ENCODE assay signal across 2 fruit fly cellular contexts in the genomic region with DNA sequence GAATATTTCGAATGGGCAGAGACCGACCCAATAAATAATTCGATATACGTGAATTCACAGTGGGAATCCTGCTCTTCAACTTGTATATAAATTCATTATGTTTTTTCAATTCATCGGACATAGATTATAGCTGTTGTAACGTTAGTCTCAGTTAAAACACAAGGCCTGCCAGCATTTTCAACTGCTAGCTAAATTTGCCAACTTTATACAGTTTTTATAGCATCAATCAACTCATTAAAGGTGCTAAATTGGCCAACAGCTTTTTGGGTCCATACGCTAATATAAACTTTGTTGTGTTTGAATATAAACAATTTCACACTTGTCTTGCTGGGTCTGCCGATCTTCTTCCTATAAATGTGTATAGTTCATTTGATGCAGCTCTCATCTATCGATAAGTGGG.
TF ChIP-seq lines count a peak whose summit lies in the region.

No protein-coding gene starts in this region.

- TF ChIP-seq CTCF in whole organism, embryonic (GFP tag; optimal IDR thresholded peaks at IDR 0.05; lab: Kevin White, UChicago), result no peak

TF ChIP-seq in whole organism, embryonic, 481 proteins besides CTCF, POLR2A, EP300 and RAD21:
- TF ChIP-seq Atf6 (GFP tag; IDR thresholded peaks at IDR 0.05; lab: Robert Waterston, UW) (peak; percentile 18; the same call in 1 of the 2 replicates), Eip74EF (GFP tag; optimal IDR thresholded peaks at IDR 0.05; lab: Kevin White, UChicago) (peak in 1 of 2 experiments; percentile 13), sd (tag; optimal IDR thresholded peaks at IDR 0.05; lab: Kevin White, UChicago) (peak; percentile 23), chinmo (GFP tag; IDR thresholded peaks at IDR 0.05; lab: Robert Waterston, UW; ENCODE audit: partially characterized antibody) (0 out of 4 replicates have a peak, but pooled peaks have one; percentile 50), ind (GFP tag; optimal IDR thresholded peaks at IDR 0.05; lab: Kevin White, UChicago) (no peak), gro (GFP tag; optimal IDR thresholded peaks at IDR 0.05; lab: Kevin White, UChicago) (peak; percentile 62), CG18764 (GFP tag; optimal IDR thresholded peaks at IDR 0.05; lab: Kevin White, UChicago) (no peak), ewg (GFP tag; optimal IDR thresholded peaks at IDR 0.05; lab: Kevin White, UChicago) (no peak), CG30020 (tag; optimal IDR thresholded peaks at IDR 0.05; lab: Kevin White, UChicago) (no peak), CG2678 (tag; optimal IDR thresholded peaks at IDR 0.05; lab: Kevin White, UChicago) (peak; percentile 17), Med (GFP tag; lab: Kevin White, UChicago) (peak; percentile 52)

TF ChIP-seq in whole organism, prepupa, 60 proteins besides CTCF, POLR2A, EP300 and RAD21:
- TF ChIP-seq CG1621 (tag; optimal IDR thresholded peaks at IDR 0.05; lab: Kevin White, UChicago) (no peak), Eip93F (GFP tag; optimal IDR thresholded peaks at IDR 0.05; lab: Kevin White, UChicago) (no peak), svp (GFP tag; lab: Kevin White, UChicago) (peak; percentile 44)
